Worm (Caenorhabditis elegans) whole organism, L4 larva: Measurements from ENCODE around the gene jmjd-1.1.

ENCODE experiments used
- F26F4.8 ChIP-seq: fragments of 200-800 bp; sonication (Bioruptor generic); conservative IDR thresholded peaks from 2 replicates; pipeline ENCODE4 v1.3.6; 2022; ENCODE audit warnings: missing genetic modification characterization, missing compliant biosample characterization
- T20F7.1 ChIP-seq: fragments of 200-800 bp; sonication (Bioruptor generic); optimal IDR thresholded peaks from 2 replicates; lab custom pipeline; 2018; ENCODE audit warnings: mild to moderate bottlenecking, missing genetic modification characterization, missing compliant biosample characterization
- ZK546.5 ChIP-seq, 2 experiments: sonication (generic microtip); optimal IDR thresholded peaks; 2 replicates each; lab custom pipeline; 2017; ENCODE audit warnings: missing biosample characterization in 2 of 2, missing genetic modification characterization in 2 of 2
- attf-4 ChIP-seq: sonication (generic microtip); optimal IDR thresholded peaks from 3 replicates; lab custom pipeline; 2017; ENCODE audit warnings: missing biosample characterization, missing genetic modification characterization
- ceh-28 ChIP-seq: fragments of 150-350 bp; optimal IDR thresholded peaks from 2 replicates; lab custom pipeline; 2014; ENCODE audit warnings: missing biosample characterization, missing genetic modification reagents, missing genetic modification characterization
- ceh-62 ChIP-seq: sonication (generic microtip); optimal IDR thresholded peaks from 2 replicates; lab custom pipeline; 2017; ENCODE audit warnings: missing biosample characterization, missing genetic modification characterization
- ceh-82 ChIP-seq: sonication (generic microtip); optimal IDR thresholded peaks from 2 replicates; lab custom pipeline; 2017; ENCODE audit warnings: missing biosample characterization, missing genetic modification characterization
- daf-16 ChIP-seq, 3 experiments: sonication (generic microtip); optimal IDR thresholded peaks; 2 replicates each; lab custom pipeline; 2016 to 2017; ENCODE audit warnings: missing genetic modification characterization in 3 of 3, missing genetic modification reagents in 3 of 3, mild to moderate bottlenecking in 2 of 3, missing compliant biosample characterization in 2 of 3, missing biosample characterization in 1 of 3, moderate library complexity in 1 of 3
- daf-19 ChIP-seq: fragments of 200-800 bp; sonication (Bioruptor generic); conservative IDR thresholded peaks from 2 replicates; pipeline ENCODE4 v1.3.6; 2022; ENCODE audit warnings: missing genetic modification characterization, missing compliant biosample characterization
- dmd-6 ChIP-seq: fragments of 200-800 bp; sonication (Bioruptor generic); IDR thresholded peaks from 2 replicates; pipeline ENCODE4 v1.3.6; 2022; ENCODE audit warnings: missing genetic modification reagents, missing genetic modification characterization, missing compliant biosample characterization
- dmd-9 ChIP-seq: fragments of 200-800 bp; sonication (Bioruptor generic); IDR thresholded peaks from 2 replicates; pipeline ENCODE4 v1.3.6; 2022; ENCODE audit warnings: missing genetic modification reagents, missing genetic modification characterization, missing compliant biosample characterization
- dpl-1 ChIP-seq: fragments of 150-350 bp; optimal IDR thresholded peaks from 2 replicates; lab custom pipeline; 2014; ENCODE audit warnings: missing biosample characterization, missing genetic modification reagents, missing genetic modification characterization
- dve-1 ChIP-seq: sonication (generic microtip); optimal IDR thresholded peaks from 2 replicates; lab custom pipeline; 2017; ENCODE audit warnings: antibody characterized with exemption, mild to moderate bottlenecking, missing genetic modification characterization, missing compliant biosample characterization; ENCODE audit not compliant: insufficient read depth
- egl-43 ChIP-seq: fragments of 200-800 bp; sonication (Bioruptor generic); IDR thresholded peaks from 2 replicates; pipeline ENCODE4 v1.3.6; 2022; ENCODE audit warnings: missing genetic modification reagents, missing genetic modification characterization, missing compliant biosample characterization
- gei-8 ChIP-seq: fragments of 200-800 bp; sonication (Bioruptor generic); optimal IDR thresholded peaks from 2 replicates; lab custom pipeline; 2018; ENCODE audit warnings: mild to moderate bottlenecking, missing genetic modification characterization, missing compliant biosample characterization
- hlh-11 ChIP-seq: fragments of 200-800 bp; sonication (Bioruptor generic); optimal IDR thresholded peaks from 2 replicates; lab custom pipeline; 2018; ENCODE audit warnings: mild to moderate bottlenecking, missing genetic modification characterization, missing compliant biosample characterization
- hlh-30 ChIP-seq: sonication (generic microtip); optimal IDR thresholded peaks from 2 replicates; lab custom pipeline; 2017; ENCODE audit warnings: antibody characterized with exemption, mild to moderate bottlenecking, missing genetic modification characterization, missing compliant biosample characterization; ENCODE audit not compliant: insufficient read depth
- lin-38 ChIP-seq: fragments of 200-800 bp; sonication (Bioruptor generic); IDR thresholded peaks from 2 replicates; pipeline ENCODE4 v1.3.6; 2022; ENCODE audit warnings: missing genetic modification reagents, missing genetic modification characterization, missing compliant biosample characterization
- lsy-2 ChIP-seq, 2 experiments: fragments of 150-350 bp in 1 of 2; sonication (generic microtip) in 1 of 2; optimal IDR thresholded peaks; 2 replicates each; lab custom pipeline; 2014 to 2017; ENCODE audit warnings: missing biosample characterization in 2 of 2, missing genetic modification characterization in 2 of 2
- mdl-1 ChIP-seq, 2 experiments: fragments of 150-350 bp in 1 of 2; sonication (generic microtip) in 1 of 2; optimal IDR thresholded peaks; 2 replicates each; lab custom pipeline; 2014 to 2017; ENCODE audit warnings: missing biosample characterization in 2 of 2, missing genetic modification characterization in 2 of 2
- mdt-29 ChIP-seq: fragments of 200-800 bp; sonication (Bioruptor generic); IDR thresholded peaks from 2 replicates; pipeline ENCODE4 v1.3.6; 2022; ENCODE audit warnings: missing genetic modification reagents, missing genetic modification characterization, missing compliant biosample characterization
- mep-1 ChIP-seq: fragments of 150-350 bp; sonication (generic microtip); optimal IDR thresholded peaks from 3 replicates; lab custom pipeline; 2014; ENCODE audit warnings: missing biosample characterization, missing genetic modification characterization
- mxl-3 ChIP-seq: fragments of 200-800 bp; sonication (Bioruptor generic); optimal IDR thresholded peaks from 2 replicates; lab custom pipeline; 2018; ENCODE audit warnings: mild to moderate bottlenecking, missing genetic modification characterization, missing compliant biosample characterization
- nhr-11 ChIP-seq: fragments of 150-350 bp; optimal IDR thresholded peaks from 2 replicates; lab custom pipeline; 2014; ENCODE audit warnings: missing biosample characterization, missing genetic modification characterization
- nhr-111 ChIP-seq: fragments of 200-800 bp; sonication (Bioruptor generic); optimal IDR thresholded peaks from 2 replicates; lab custom pipeline; 2018; ENCODE audit warnings: mild to moderate bottlenecking, missing genetic modification characterization, missing compliant biosample characterization
- nhr-237 ChIP-seq: sonication (generic microtip); optimal IDR thresholded peaks from 2 replicates; lab custom pipeline; 2017; ENCODE audit warnings: missing biosample characterization, missing genetic modification characterization
- nhr-25 ChIP-seq: sonication (generic microtip); optimal IDR thresholded peaks from 2 replicates; lab custom pipeline; 2017; ENCODE audit warnings: missing genetic modification characterization, mild to moderate bottlenecking, missing compliant biosample characterization, antibody characterized with exemption, moderate library complexity, borderline replicate concordance; ENCODE audit not compliant: insufficient read depth
- nhr-28 ChIP-seq: fragments of 150-350 bp; optimal IDR thresholded peaks from 2 replicates; lab custom pipeline; 2014; ENCODE audit warnings: missing biosample characterization, missing genetic modification characterization
- nhr-48 ChIP-seq: sonication (generic microtip); optimal IDR thresholded peaks from 2 replicates; lab custom pipeline; 2016; ENCODE audit warnings: mild to moderate bottlenecking, missing genetic modification characterization, missing compliant biosample characterization
- nhr-76 ChIP-seq: fragments of 150-350 bp; optimal IDR thresholded peaks from 2 replicates; lab custom pipeline; 2014; ENCODE audit warnings: missing biosample characterization, missing genetic modification characterization
- php-3 ChIP-seq: fragments of 200-800 bp; sonication (Bioruptor generic); IDR thresholded peaks from 2 replicates; pipeline ENCODE4 v1.3.6; 2022; ENCODE audit warnings: missing genetic modification reagents, missing genetic modification characterization, missing compliant biosample characterization
- tra-1 ChIP-seq: fragments of 200-800 bp; sonication (Bioruptor generic); IDR thresholded peaks from 2 replicates; pipeline ENCODE4 v1.3.6; 2022; ENCODE audit warnings: missing genetic modification reagents, missing genetic modification characterization, missing compliant biosample characterization
- unc-39 ChIP-seq: sonication (generic microtip); optimal IDR thresholded peaks from 2 replicates; lab custom pipeline; 2017; ENCODE audit warnings: missing biosample characterization, missing genetic modification characterization
- unc-62 ChIP-seq, 3 experiments: fragments of 150-350 bp in 1 of 3; sonication (generic microtip); optimal IDR thresholded peaks in 2 of 3; peaks in 1 of 3; 1 replicate in 1 of 3; 2 replicates in 2 of 3; lab custom pipeline; 2014 to 2017; ENCODE audit warnings: missing biosample characterization in 3 of 3, missing genetic modification characterization in 3 of 3, missing genetic modification reagents in 3 of 3, missing genotype in 1 of 3
- zip-11 ChIP-seq: fragments of 200-800 bp; sonication (Bioruptor generic); IDR thresholded peaks from 2 replicates; pipeline ENCODE4 v1.3.6; 2022; ENCODE audit warnings: missing genetic modification characterization, missing compliant biosample characterization

The jmjd-1.1 gene

DNA sequence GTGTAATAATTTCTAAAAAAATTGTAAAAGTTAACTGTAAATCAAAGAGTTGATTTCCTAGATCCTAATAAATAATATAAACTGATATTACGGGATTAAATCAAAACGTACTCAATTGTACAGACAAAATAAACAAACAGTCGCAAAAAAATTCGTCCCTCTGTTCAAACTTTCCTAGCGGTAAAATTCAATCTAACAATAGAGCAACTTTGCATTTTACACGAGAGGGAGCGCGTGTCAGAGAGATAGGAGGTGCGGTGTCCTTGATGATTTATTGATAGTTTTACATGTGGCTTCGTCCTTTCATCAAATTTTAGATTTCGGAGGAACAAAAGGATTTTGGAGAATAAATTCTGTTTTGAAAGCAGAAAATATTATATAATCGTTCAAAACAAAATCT, 24.2 kb downstream of the jmjd-1.1 start (continued):
- TF ChIP-seq php-3 (GFP tag; lab: Robert Waterston, UW) (no peak), unc-62 (GFP tag; optimal IDR thresholded peaks at IDR 0.05 in 1 of 2; lab: Kevin White, UChicago) (peak in 1 of 2 experiments; percentile 95), unc-62 (tag; optimal IDR thresholded peaks at IDR 0.05; lab: Kevin White, UChicago) (no peak), ceh-28 (tag; lab: Kevin White, UChicago) (no peak)

DNA sequence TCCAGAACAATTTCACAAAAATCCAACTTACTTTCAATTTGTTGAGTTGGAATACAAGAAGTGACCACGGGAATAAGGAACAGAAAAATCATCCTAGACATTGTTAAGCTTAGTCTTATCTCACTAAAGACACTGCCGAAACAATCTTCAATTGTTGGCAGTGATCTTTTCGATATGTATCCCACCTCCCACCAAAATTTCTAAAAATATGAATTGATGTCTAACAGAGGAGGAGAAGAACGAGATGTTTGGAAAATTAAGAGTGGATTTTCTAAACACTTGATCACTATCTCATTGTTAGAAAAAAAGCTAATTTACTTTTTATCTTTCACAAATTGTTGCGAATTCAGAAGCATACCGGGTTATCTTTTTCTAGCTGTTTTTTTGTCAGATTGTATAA, 26.1 kb downstream of the jmjd-1.1 start, which contains the start of gene clec-144:
Gene clec-144, minus strand, starts transcription at position 101 of the 400 bp plus-strand sequence.
- TF ChIP-seq zip-11 (GFP tag; lab: Robert Waterston, UW): no peak
- TF ChIP-seq unc-62 (GFP tag; optimal IDR thresholded peaks at IDR 0.05 in 1 of 2; lab: Kevin White, UChicago): peak in 1 of 2 experiments; percentile 37
- no peak for TF ChIP-seq unc-62 (tag; optimal IDR thresholded peaks at IDR 0.05; lab: Kevin White, UChicago)
- TF ChIP-seq, all 104 proteins: peak for 1

DNA sequence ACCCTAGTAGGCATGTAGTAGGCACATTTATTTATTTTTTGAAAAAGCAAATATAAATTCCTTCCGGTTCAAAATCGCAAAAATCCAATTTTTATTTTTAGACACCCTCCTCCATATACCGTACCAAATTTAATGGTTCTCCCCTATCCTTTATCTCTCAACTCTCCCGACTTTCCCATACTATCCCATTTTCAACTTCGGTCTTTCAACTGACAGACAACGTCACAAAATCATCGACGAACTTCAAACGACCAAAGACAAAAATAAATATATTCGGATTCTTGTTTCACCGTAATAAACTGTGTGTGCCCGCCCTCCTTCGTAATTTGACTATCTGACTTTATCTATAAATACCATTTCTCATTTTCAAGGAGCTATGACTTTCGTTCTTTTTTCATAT, 28.9 kb downstream of the jmjd-1.1 start, which contains the start of gene T27D12.6:
Gene T27D12.6, plus strand, starts transcription at position 301 of the 400 bp plus-strand sequence.
- TF ChIP-seq ceh-62 (tag; lab: Kevin White, UChicago) (no peak), unc-39 (tag; lab: Kevin White, UChicago) (no peak)
- TF ChIP-seq, all 104 proteins: peak for 0

DNA sequence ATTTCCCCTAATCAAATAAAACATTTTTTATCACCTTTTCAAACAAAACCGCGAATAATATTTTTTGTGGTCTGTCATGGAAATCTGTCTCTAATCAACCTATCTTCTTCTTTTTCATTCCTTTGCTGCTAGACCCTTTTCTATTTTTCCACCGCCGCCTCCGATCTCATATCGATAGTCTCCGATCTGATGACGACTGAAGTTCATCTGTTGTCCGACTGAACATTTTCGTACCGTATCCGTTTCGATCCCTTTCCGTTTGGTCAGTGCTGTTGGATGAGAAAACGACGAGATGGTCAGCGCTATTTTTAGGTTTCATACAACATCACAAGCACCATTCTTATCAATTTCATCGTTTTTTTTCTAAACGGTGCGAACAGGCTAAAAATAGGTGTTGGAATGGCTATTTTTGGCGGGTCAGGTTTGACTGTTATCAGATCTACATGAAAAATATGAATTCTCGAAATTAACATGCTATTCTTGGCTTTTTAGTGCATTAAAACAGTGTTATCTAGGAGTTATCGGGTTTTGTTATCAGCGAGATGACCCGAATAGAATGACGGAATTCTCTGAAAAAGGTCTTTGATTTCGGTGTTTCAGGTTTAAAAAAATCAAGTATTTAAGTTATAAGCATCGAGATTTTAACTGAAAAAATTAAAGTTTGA, 30.3 kb downstream of the jmjd-1.1 start:
- TF ChIP-seq hlh-30 (tag; lab: Kevin White, UChicago) (peak; percentile 29), mdt-29 (no peak), dmd-6 (GFP tag; lab: Robert Waterston, UW) (peak; percentile 55), nhr-237 (tag; lab: Kevin White, UChicago) (no peak), dmd-9 (GFP tag; lab: Robert Waterston, UW) (no peak), daf-16 (GFP tag; optimal IDR thresholded peaks at IDR 0.05; lab: Kevin White, UChicago) (no peak), daf-16 (tag; optimal IDR thresholded peaks at IDR 0.05; lab: Kevin White, UChicago) (peak; percentile 3), F26F4.8 (GFP tag; lab: Robert Waterston, UW) (no peak), dve-1 (tag; lab: Kevin White, UChicago) (peak; percentile 37), gei-8 (GFP tag; lab: Kevin White, UChicago) (peak; percentile 51), lsy-2 (tag; optimal IDR thresholded peaks at IDR 0.05; lab: Kevin White, UChicago) (peak in 1 of 2 experiments; percentile 20), nhr-11 (tag; lab: Kevin White, UChicago) (no peak), mep-1 (tag; lab: Kevin White, UChicago) (peak; percentile 23), php-3 (GFP tag; lab: Robert Waterston, UW) (0 out of 2 replicates have a peak, but pooled peaks have one; percentile 35), nhr-28 (peak; percentile 85), nhr-25 (peak; percentile 21), mxl-3 (GFP tag; lab: Kevin White, UChicago) (peak; percentile 12), tra-1 (GFP tag; lab: Robert Waterston, UW) (peak; percentile 54; the same call in 1 of the 2 replicates), nhr-48 (tag; lab: Kevin White, UChicago) (peak; percentile 76), T20F7.1 (GFP tag; lab: Kevin White, UChicago) (no peak), mdl-1 (tag; optimal IDR thresholded peaks at IDR 0.05; lab: Kevin White, UChicago) (peak; percentile 49 to 71), hlh-11 (tag; lab: Kevin White, UChicago) (peak; percentile 83), nhr-76 (peak; percentile 67)

DNA sequence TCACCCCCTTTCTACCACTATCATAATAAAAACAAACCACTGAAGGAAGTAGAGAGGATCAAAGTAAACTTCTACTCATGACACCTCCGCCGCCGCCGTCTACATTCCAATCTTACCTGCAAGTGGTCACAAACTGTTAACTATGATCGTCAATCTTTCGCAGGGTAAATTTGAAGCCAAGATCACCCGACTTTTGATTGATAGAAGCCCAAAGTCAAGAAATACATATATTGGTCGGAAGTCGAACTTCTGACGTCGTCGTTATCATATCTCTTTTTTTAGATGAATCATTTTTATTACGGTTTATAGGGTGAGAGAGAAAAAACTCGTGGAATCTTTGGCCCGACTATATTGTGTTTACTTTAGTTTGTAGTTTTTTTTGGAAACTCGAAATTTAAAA, 32.0 kb downstream of the jmjd-1.1 start:
- TF ChIP-seq mep-1 (tag; lab: Kevin White, UChicago) (peak; percentile 33), ZK546.5 (tag; optimal IDR thresholded peaks at IDR 0.05; lab: Kevin White, UChicago) (no peak), nhr-28 (peak; percentile 21), egl-43 (GFP tag; lab: Robert Waterston, UW) (no peak), nhr-76 (no peak), T20F7.1 (GFP tag; lab: Kevin White, UChicago) (no peak), tra-1 (GFP tag; lab: Robert Waterston, UW) (peak; percentile 75; the same call in 1 of the 2 replicates), dve-1 (tag; lab: Kevin White, UChicago) (no peak), lin-38 (GFP tag; lab: Robert Waterston, UW) (no peak), daf-19 (GFP tag; lab: Robert Waterston, UW) (no peak), lsy-2 (tag; optimal IDR thresholded peaks at IDR 0.05; lab: Kevin White, UChicago) (peak in 1 of 2 experiments; percentile 33), nhr-11 (tag; lab: Kevin White, UChicago) (no peak), ceh-82 (no peak), nhr-25 (peak; percentile 45), nhr-237 (tag; lab: Kevin White, UChicago) (no peak), ceh-28 (tag; lab: Kevin White, UChicago) (no peak), dpl-1 (GFP tag; lab: Kevin White, UChicago) (no peak), hlh-30 (tag; lab: Kevin White, UChicago) (peak; percentile 18), hlh-11 (tag; lab: Kevin White, UChicago) (peak; percentile 65), nhr-111 (GFP tag; lab: Kevin White, UChicago) (no peak), dmd-9 (GFP tag; lab: Robert Waterston, UW) (no peak), attf-4 (tag; lab: Kevin White, UChicago) (no peak), dmd-6 (GFP tag; lab: Robert Waterston, UW) (peak; percentile 39), nhr-48 (tag; lab: Kevin White, UChicago) (peak; percentile 68), ceh-62 (tag; lab: Kevin White, UChicago) (no peak)
